Worm (Caenorhabditis elegans) whole organism, midembryonic: ENCODE measurements around the gene tomm-20.

Experiments
- T22C8.4 ChIP-seq: fragments of 200-800 bp; sonication (Bioruptor generic); IDR thresholded peaks from 2 replicates; pipeline ENCODE4 v1.3.6; 2022; ENCODE audit warnings: missing genetic modification characterization, missing compliant biosample characterization
- cog-1 ChIP-seq: sonication (generic microtip); optimal IDR thresholded peaks from 2 replicates; lab custom pipeline; 2016; ENCODE audit warnings: missing genetic modification characterization, missing compliant biosample characterization
- flt-1 ChIP-seq: fragments of 200-800 bp; sonication (Bioruptor generic); IDR thresholded peaks from 2 replicates; pipeline ENCODE4 v1.3.6; 2022; ENCODE audit warnings: missing genetic modification characterization, missing compliant biosample characterization
- klf-2 ChIP-seq: fragments of 200-800 bp; sonication (Bioruptor generic); conservative IDR thresholded peaks from 2 replicates; pipeline ENCODE4 v1.3.6; 2022; ENCODE audit warnings: missing genetic modification reagents, missing genetic modification characterization, missing compliant biosample characterization
- med-1 ChIP-seq: sonication (generic microtip); optimal IDR thresholded peaks from 2 replicates; lab custom pipeline; 2017; ENCODE audit warnings: missing genetic modification characterization, mild to moderate bottlenecking, missing compliant biosample characterization, antibody characterized with exemption, missing genetic modification reagents; ENCODE audit not compliant: insufficient read depth
- ref-1 ChIP-seq: fragments of 200-800 bp; sonication (Bioruptor generic); conservative IDR thresholded peaks from 2 replicates; pipeline ENCODE4 v1.3.6; 2022; ENCODE audit warnings: missing genetic modification reagents, missing genetic modification characterization, missing compliant biosample characterization
- tab-1 ChIP-seq: fragments of 200-800 bp; sonication (Bioruptor generic); IDR thresholded peaks from 2 replicates; pipeline ENCODE4 v1.3.6; 2022; ENCODE audit warnings: missing genetic modification characterization, missing compliant biosample characterization
- ztf-23 ChIP-seq: fragments of 200-800 bp; sonication (Bioruptor generic); IDR thresholded peaks from 2 replicates; pipeline ENCODE4 v1.3.6; 2022; ENCODE audit warnings: missing genetic modification reagents, missing genetic modification characterization, missing compliant biosample characterization
- ztf-29 ChIP-seq: fragments of 200-800 bp; sonication (Bioruptor generic); IDR thresholded peaks from 2 replicates; pipeline ENCODE4 v1.3.6; 2022; ENCODE audit warnings: missing genetic modification reagents, missing genetic modification characterization, missing compliant biosample characterization

Gene tomm-20

DNA sequence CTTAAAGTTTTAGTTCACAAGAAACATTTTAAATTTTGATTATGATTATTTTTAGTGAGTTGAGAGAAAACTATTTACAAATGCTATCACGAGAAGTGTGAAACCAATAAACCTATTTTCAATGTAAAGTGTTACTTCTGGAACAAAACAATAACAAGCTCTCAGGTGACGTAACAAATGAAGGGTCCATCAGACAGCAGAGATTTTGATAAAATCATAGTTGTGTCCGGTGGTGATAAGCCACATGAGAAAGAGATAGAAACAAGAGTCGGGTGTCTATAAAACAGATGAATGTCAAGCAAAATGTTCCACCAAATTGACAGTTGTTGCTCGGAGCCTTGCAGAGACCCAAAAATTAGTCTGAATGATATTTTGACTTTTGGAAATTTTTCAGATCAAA, 8.9 kb downstream of the tomm-20 start:
- TF ChIP-seq med-1 (GFP tag; lab: Kevin White, UChicago) = no peak
- no peak for TF ChIP-seq flt-1 (GFP tag; lab: Robert Waterston, UW)
- no peak for TF ChIP-seq klf-2 (GFP tag; lab: Robert Waterston, UW)
- TF ChIP-seq cog-1 (tag; lab: Kevin White, UChicago) = no peak
- no peak for TF ChIP-seq ztf-23 (GFP tag; lab: Robert Waterston, UW)
- no peak for TF ChIP-seq T22C8.4 (GFP tag; lab: Robert Waterston, UW)
- no peak for TF ChIP-seq ref-1
- TF ChIP-seq tab-1 (GFP tag; lab: Robert Waterston, UW) = no peak
- TF ChIP-seq ztf-29 (GFP tag; lab: Robert Waterston, UW) = no peak

ce11 chrV:12331820-12332219, 11.4 kb downstream of the tomm-20 start:
- TF ChIP-seq ref-1 (peak; percentile 46; the same call in 1 of the 2 replicates), tab-1 (GFP tag; lab: Robert Waterston, UW) (peak; percentile 61; the same call in 1 of the 2 replicates), cog-1 (tag; lab: Kevin White, UChicago) (no peak), flt-1 (GFP tag; lab: Robert Waterston, UW) (peak; percentile 79), ztf-23 (GFP tag; lab: Robert Waterston, UW) (peak; percentile 71)

DNA sequence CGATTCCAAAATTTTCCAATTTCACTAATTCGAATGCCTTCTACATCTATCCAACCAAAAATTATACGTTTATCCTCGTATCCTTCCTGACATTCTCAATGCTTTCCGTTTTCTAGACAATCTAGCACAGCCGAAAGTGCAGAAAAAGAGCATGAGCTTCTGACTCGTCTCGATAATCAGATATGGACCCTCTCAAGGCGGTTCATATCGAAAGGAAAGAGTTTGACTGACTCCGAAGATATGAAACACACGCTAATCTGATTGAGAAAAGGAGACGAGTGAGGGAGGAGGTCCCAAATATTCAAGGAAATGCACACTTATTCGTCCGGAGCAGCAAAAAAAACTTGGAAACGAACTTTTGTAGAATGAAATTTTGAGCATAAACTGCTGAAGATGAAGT, 14.1 kb downstream of the tomm-20 start:
- no peak for TF ChIP-seq ztf-29 (GFP tag; lab: Robert Waterston, UW)
- TF ChIP-seq klf-2 (GFP tag; lab: Robert Waterston, UW) = no peak
- no peak for TF ChIP-seq flt-1 (GFP tag; lab: Robert Waterston, UW)
- TF ChIP-seq ref-1 = no peak
- TF ChIP-seq ztf-23 (GFP tag; lab: Robert Waterston, UW) = no peak
- TF ChIP-seq med-1 (GFP tag; lab: Kevin White, UChicago) = no peak
- TF ChIP-seq cog-1 (tag; lab: Kevin White, UChicago) = no peak
- TF ChIP-seq tab-1 (GFP tag; lab: Robert Waterston, UW) = no peak
- no peak for TF ChIP-seq T22C8.4 (GFP tag; lab: Robert Waterston, UW)

- no peak for TF ChIP-seq tab-1 (GFP tag; lab: Robert Waterston, UW)
- no peak for TF ChIP-seq flt-1 (GFP tag; lab: Robert Waterston, UW)
- TF ChIP-seq T22C8.4 (GFP tag; lab: Robert Waterston, UW) = no peak
- TF ChIP-seq ztf-29 (GFP tag; lab: Robert Waterston, UW) = no peak
- no peak for TF ChIP-seq cog-1 (tag; lab: Kevin White, UChicago)
- no peak for TF ChIP-seq med-1 (GFP tag; lab: Kevin White, UChicago)
- no peak for TF ChIP-seq klf-2 (GFP tag; lab: Robert Waterston, UW)
- no peak for TF ChIP-seq ztf-23 (GFP tag; lab: Robert Waterston, UW)
- no peak for TF ChIP-seq ref-1
Measured at ce11 chrV:12326638-12327037, 16.6 kb downstream of the tomm-20 start.

DNA sequence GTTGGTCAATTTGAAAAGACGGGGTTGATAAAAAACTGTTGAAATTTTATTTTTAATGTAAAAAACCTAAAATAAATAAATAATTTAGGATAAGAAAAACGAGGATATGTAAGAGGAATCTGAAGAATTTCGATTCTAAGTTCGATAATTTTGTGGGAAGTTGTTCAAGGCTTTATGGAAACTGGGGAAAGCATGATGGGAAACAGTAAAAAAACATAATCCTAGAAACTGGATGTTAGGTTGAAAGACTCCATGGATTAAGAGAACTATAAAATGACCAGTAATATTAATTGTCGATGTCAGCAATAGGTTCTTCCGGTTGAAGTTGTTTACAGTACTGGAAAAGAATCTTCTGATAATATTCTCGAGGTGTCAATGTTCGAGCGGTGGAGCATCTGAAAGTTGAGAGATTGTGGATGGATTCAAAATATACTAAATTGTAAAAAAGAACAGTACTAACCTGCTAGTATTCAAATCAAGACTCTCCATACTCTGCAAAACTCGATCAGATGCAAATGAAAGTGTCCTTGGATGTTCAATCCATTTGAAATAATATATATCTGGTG, 22.9 kb downstream of the tomm-20 start:
- TF ChIP-seq ref-1 (no peak), flt-1 (GFP tag; lab: Robert Waterston, UW) (no peak), ztf-29 (GFP tag; lab: Robert Waterston, UW) (no peak), med-1 (GFP tag; lab: Kevin White, UChicago) (no peak), tab-1 (GFP tag; lab: Robert Waterston, UW) (no peak), cog-1 (tag; lab: Kevin White, UChicago) (no peak), T22C8.4 (GFP tag; lab: Robert Waterston, UW) (no peak), ztf-23 (GFP tag; lab: Robert Waterston, UW) (no peak), klf-2 (GFP tag; lab: Robert Waterston, UW) (no peak)

- TF ChIP-seq cog-1 (tag; lab: Kevin White, UChicago) (peak; percentile 9), tab-1 (GFP tag; lab: Robert Waterston, UW) (no peak)
Measured at ce11 chrV:12317894-12318553, 25.2 kb downstream of the tomm-20 start, which contains the start of the genes R04F11.5 and R04F11.2. Gene R04F11.5 (minus strand): TSS chrV:12318019. Gene R04F11.2 (plus strand): TSS chrV:12318381.

ce11 chrV:12317080-12317479, 26.2 kb downstream of the tomm-20 start, which contains the start of gene R04F11.3:
Gene R04F11.3 (minus strand): TSS chrV:12317180.
- TF ChIP-seq tab-1 (GFP tag; lab: Robert Waterston, UW) (no peak), ztf-23 (GFP tag; lab: Robert Waterston, UW) (no peak), ztf-29 (GFP tag; lab: Robert Waterston, UW) (no peak), flt-1 (GFP tag; lab: Robert Waterston, UW) (no peak), med-1 (GFP tag; lab: Kevin White, UChicago) (no peak)

ce11 chrV:12316076-12316475, 27.2 kb downstream of the tomm-20 start:
- TF ChIP-seq med-1 (GFP tag; lab: Kevin White, UChicago) (no peak), tab-1 (GFP tag; lab: Robert Waterston, UW) (no peak), T22C8.4 (GFP tag; lab: Robert Waterston, UW) (no peak), flt-1 (GFP tag; lab: Robert Waterston, UW) (no peak), klf-2 (GFP tag; lab: Robert Waterston, UW) (no peak), ztf-23 (GFP tag; lab: Robert Waterston, UW) (no peak), cog-1 (tag; lab: Kevin White, UChicago) (no peak), ref-1 (no peak), ztf-29 (GFP tag; lab: Robert Waterston, UW) (no peak)

ce11 chrV:12314413-12314812, 28.9 kb downstream of the tomm-20 start:
- TF ChIP-seq ztf-23 (GFP tag; lab: Robert Waterston, UW) (no peak), med-1 (GFP tag; lab: Kevin White, UChicago) (no peak), cog-1 (tag; lab: Kevin White, UChicago) (no peak), T22C8.4 (GFP tag; lab: Robert Waterston, UW) (no peak)
